Worm (Caenorhabditis elegans): ENCODE results near the gene lec-9.

The lec-9 gene

DNA sequence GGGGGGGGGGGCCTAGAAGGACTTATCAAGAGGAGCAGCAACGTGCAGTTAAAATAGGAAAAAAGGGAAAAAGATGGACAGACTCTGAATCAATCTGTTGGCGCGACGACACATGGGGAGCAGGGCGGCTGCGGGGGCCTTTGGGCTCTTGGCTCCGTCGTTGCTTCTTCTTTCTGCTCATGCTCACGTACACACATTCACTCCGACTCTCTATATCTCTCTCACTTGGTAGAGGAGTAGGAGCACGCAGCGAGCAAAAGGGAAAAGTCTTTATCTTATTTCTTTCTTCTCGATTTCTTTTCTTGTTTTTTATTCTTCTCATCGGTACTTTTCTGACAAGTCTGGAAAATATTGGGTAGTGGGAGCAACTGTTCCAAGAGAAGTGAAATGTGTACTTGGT is 28.1 kb downstream of the lec-9 start:
- TF ChIP-seq ztf-23 (GFP tag; IDR thresholded peaks at IDR 0.05) (no peak), klf-2 (GFP tag; conservative IDR thresholded peaks at IDR 0.05) (no peak), flt-1 (GFP tag; IDR thresholded peaks at IDR 0.05) (0 out of 2 replicates have a peak, but pooled peaks have one; percentile 11), cog-1 (tag; optimal IDR thresholded peaks at IDR 0.05) (no peak), ref-1 (GFP tag; conservative IDR thresholded peaks at IDR 0.05) (no peak), tab-1 (GFP tag; IDR thresholded peaks at IDR 0.05) (no peak)

ce11 chrX:17630888-17631287 is 30.6 kb downstream of the lec-9 start:
- TF ChIP-seq flt-1 (GFP tag; IDR thresholded peaks at IDR 0.05), result no peak
- no peak for TF ChIP-seq klf-2 (GFP tag; conservative IDR thresholded peaks at IDR 0.05)
- TF ChIP-seq T22C8.4 (GFP tag; IDR thresholded peaks at IDR 0.05), result no peak
- no peak for TF ChIP-seq ztf-23 (GFP tag; IDR thresholded peaks at IDR 0.05)
- TF ChIP-seq med-1 (GFP tag; optimal IDR thresholded peaks at IDR 0.05; ENCODE audit: insufficient read depth), result no peak
- no peak for TF ChIP-seq cog-1 (tag; optimal IDR thresholded peaks at IDR 0.05)
- no peak for TF ChIP-seq ztf-29 (GFP tag; IDR thresholded peaks at IDR 0.05)
- no peak for TF ChIP-seq tab-1 (GFP tag; IDR thresholded peaks at IDR 0.05)
- no peak for TF ChIP-seq ref-1 (GFP tag; conservative IDR thresholded peaks at IDR 0.05)

ce11 chrX:17631703-17632102 is 31.4 kb downstream of the lec-9 start:
- TF ChIP-seq ztf-23 (GFP tag; IDR thresholded peaks at IDR 0.05), result no peak
- TF ChIP-seq cog-1 (tag; optimal IDR thresholded peaks at IDR 0.05), result no peak
- TF ChIP-seq klf-2 (GFP tag; conservative IDR thresholded peaks at IDR 0.05), result no peak
- no peak for TF ChIP-seq ref-1 (GFP tag; conservative IDR thresholded peaks at IDR 0.05)
- TF ChIP-seq flt-1 (GFP tag; IDR thresholded peaks at IDR 0.05), result no peak
- no peak for TF ChIP-seq ztf-29 (GFP tag; IDR thresholded peaks at IDR 0.05)
- no peak for TF ChIP-seq tab-1 (GFP tag; IDR thresholded peaks at IDR 0.05)
- no peak for TF ChIP-seq T22C8.4 (GFP tag; IDR thresholded peaks at IDR 0.05)

ce11 chrX:17633166-17633565 is 32.9 kb downstream of the lec-9 start:
- TF ChIP-seq med-1 (GFP tag; optimal IDR thresholded peaks at IDR 0.05; ENCODE audit: insufficient read depth) (no peak), flt-1 (GFP tag; IDR thresholded peaks at IDR 0.05) (no peak), ztf-23 (GFP tag; IDR thresholded peaks at IDR 0.05) (no peak), T22C8.4 (GFP tag; IDR thresholded peaks at IDR 0.05) (no peak), tab-1 (GFP tag; IDR thresholded peaks at IDR 0.05) (0 out of 2 replicates have a peak, but pooled peaks have one; percentile 49), cog-1 (tag; optimal IDR thresholded peaks at IDR 0.05) (no peak), ztf-29 (GFP tag; IDR thresholded peaks at IDR 0.05) (0 out of 2 replicates have a peak, but pooled peaks have one; percentile 12), ref-1 (GFP tag; conservative IDR thresholded peaks at IDR 0.05) (no peak), klf-2 (GFP tag; conservative IDR thresholded peaks at IDR 0.05) (no peak)

DNA sequence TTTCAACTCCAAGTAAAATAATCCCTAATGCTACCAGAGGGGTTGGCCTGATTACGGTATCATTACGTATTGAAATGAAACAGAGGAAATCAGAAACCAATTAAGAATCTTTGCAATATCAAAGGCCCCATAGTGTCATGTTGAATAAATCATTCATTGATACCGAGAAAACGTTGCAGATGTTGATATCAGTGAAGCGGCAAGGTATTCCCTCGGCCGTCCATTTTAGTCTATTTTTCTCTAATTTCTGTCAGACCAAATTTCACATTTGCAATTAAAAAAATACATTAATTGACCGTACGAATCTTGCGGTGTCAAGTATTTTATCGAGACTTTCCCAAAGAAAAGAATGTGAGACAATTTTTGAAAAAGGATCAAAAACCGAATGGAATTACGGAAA is 34.0 kb downstream of the lec-9 start:
- no peak for TF ChIP-seq flt-1 (GFP tag; IDR thresholded peaks at IDR 0.05)
- no peak for TF ChIP-seq tab-1 (GFP tag; IDR thresholded peaks at IDR 0.05)
- TF ChIP-seq ref-1 (GFP tag; conservative IDR thresholded peaks at IDR 0.05), result no peak
- TF ChIP-seq med-1 (GFP tag; optimal IDR thresholded peaks at IDR 0.05; ENCODE audit: insufficient read depth), result no peak
- TF ChIP-seq ztf-29 (GFP tag; IDR thresholded peaks at IDR 0.05), result no peak
- TF ChIP-seq klf-2 (GFP tag; conservative IDR thresholded peaks at IDR 0.05), result no peak
- no peak for TF ChIP-seq cog-1 (tag; optimal IDR thresholded peaks at IDR 0.05)
- no peak for TF ChIP-seq T22C8.4 (GFP tag; IDR thresholded peaks at IDR 0.05)
- no peak for TF ChIP-seq ztf-23 (GFP tag; IDR thresholded peaks at IDR 0.05)

ce11 chrX:17636326-17636735 is 36.0 kb downstream of the lec-9 start:
- TF ChIP-seq flt-1 (GFP tag; IDR thresholded peaks at IDR 0.05) (no peak), ref-1 (GFP tag; conservative IDR thresholded peaks at IDR 0.05) (no peak), ztf-23 (GFP tag; IDR thresholded peaks at IDR 0.05) (no peak), klf-2 (GFP tag; conservative IDR thresholded peaks at IDR 0.05) (no peak), med-1 (GFP tag; optimal IDR thresholded peaks at IDR 0.05; ENCODE audit: insufficient read depth) (no peak), T22C8.4 (GFP tag; IDR thresholded peaks at IDR 0.05) (no peak), ztf-29 (GFP tag; IDR thresholded peaks at IDR 0.05) (no peak), cog-1 (tag; optimal IDR thresholded peaks at IDR 0.05) (no peak), tab-1 (GFP tag; IDR thresholded peaks at IDR 0.05) (no peak)

DNA sequence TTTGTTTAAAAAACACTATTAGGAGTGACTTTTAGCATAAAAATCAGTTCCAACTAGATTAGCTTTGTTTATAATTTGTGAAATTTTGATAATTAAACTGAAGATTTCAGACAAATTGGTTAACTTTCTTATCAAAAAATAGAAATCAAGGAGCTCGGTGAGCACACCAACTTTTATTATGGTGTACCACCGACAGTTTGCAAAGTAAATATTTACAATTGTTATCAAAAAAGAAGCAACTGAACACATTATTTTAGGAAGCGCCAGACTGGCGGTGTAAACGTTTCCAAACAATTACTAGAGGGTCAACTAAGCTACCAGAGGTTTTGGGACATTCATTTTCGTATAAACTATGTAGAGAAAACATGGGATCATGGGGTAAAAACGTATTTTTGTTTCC is 37.2 kb downstream of the lec-9 start:
- no peak for TF ChIP-seq tab-1 (GFP tag; IDR thresholded peaks at IDR 0.05)
- TF ChIP-seq flt-1 (GFP tag; IDR thresholded peaks at IDR 0.05), result no peak
- no peak for TF ChIP-seq cog-1 (tag; optimal IDR thresholded peaks at IDR 0.05)

DNA sequence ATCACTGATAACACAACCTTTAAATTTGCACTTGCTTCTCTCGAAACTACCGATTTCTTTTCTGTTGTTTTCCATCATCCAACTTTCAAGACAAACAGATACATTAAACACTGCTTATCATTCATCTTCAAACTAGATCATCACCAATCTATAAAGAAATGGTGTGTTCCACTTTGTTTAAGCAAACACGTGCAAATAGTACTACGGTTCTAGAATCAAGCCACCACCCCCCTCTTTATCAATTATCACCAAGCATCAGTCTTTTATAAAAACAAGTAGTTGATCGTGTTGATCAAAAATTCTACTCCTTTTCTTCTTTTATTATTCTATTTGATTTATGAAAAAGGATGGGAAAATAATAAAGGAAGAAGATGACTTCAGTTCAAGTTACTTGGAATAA is 38.2 kb downstream of the lec-9 start:
- TF ChIP-seq T22C8.4 (GFP tag; IDR thresholded peaks at IDR 0.05), result no peak
- no peak for TF ChIP-seq cog-1 (tag; optimal IDR thresholded peaks at IDR 0.05)
- no peak for TF ChIP-seq med-1 (GFP tag; optimal IDR thresholded peaks at IDR 0.05; ENCODE audit: insufficient read depth)
- no peak for TF ChIP-seq klf-2 (GFP tag; conservative IDR thresholded peaks at IDR 0.05)
- no peak for TF ChIP-seq ref-1 (GFP tag; conservative IDR thresholded peaks at IDR 0.05)
- no peak for TF ChIP-seq ztf-29 (GFP tag; IDR thresholded peaks at IDR 0.05)
- TF ChIP-seq ztf-23 (GFP tag; IDR thresholded peaks at IDR 0.05), result no peak
- no peak for TF ChIP-seq tab-1 (GFP tag; IDR thresholded peaks at IDR 0.05)
- TF ChIP-seq flt-1 (GFP tag; IDR thresholded peaks at IDR 0.05), result no peak

ce11 chrX:17638970-17639369 is 38.7 kb downstream of the lec-9 start:
- TF ChIP-seq klf-2 (GFP tag; conservative IDR thresholded peaks at IDR 0.05) (no peak), T22C8.4 (GFP tag; IDR thresholded peaks at IDR 0.05) (no peak), cog-1 (tag; optimal IDR thresholded peaks at IDR 0.05) (no peak), med-1 (GFP tag; optimal IDR thresholded peaks at IDR 0.05; ENCODE audit: insufficient read depth) (no peak), ztf-29 (GFP tag; IDR thresholded peaks at IDR 0.05) (no peak), ref-1 (GFP tag; conservative IDR thresholded peaks at IDR 0.05) (no peak), flt-1 (GFP tag; IDR thresholded peaks at IDR 0.05) (no peak), tab-1 (GFP tag; IDR thresholded peaks at IDR 0.05) (no peak), ztf-23 (GFP tag; IDR thresholded peaks at IDR 0.05) (no peak)

ce11 chrX:17640790-17641189 is 40.5 kb downstream of the lec-9 start, which contains the start of gene H18N23.2:
TSS of gene H18N23.2 (minus strand) at chrX:17640871.
- TF ChIP-seq T22C8.4 (GFP tag; IDR thresholded peaks at IDR 0.05), result no peak
- TF ChIP-seq ztf-23 (GFP tag; IDR thresholded peaks at IDR 0.05), result no peak
